Fruit fly (Drosophila melanogaster): Measurements from ENCODE around the gene CG42246.

The CG42246 gene

dm6 chrX:7382890-7383289, 28.8 kb downstream of the CG42246 start, which contains the start of gene CG42781:
Gene CG42781 (minus strand): TSS chrX:7382990.
- TF ChIP-seq noc (tag; optimal IDR thresholded peaks at IDR 0.05) = no peak

- TF ChIP-seq noc (tag; optimal IDR thresholded peaks at IDR 0.05) = no peak
Measured at dm6 chrX:7379569-7379968, 32.1 kb downstream of the CG42246 start.

dm6 chrX:7377840-7378239, 33.9 kb downstream of the CG42246 start, which contains the start of gene CheA7a:
Gene CheA7a (plus strand): TSS chrX:7378140.
- TF ChIP-seq noc (tag; optimal IDR thresholded peaks at IDR 0.05) = no peak

- TF ChIP-seq noc (tag; optimal IDR thresholded peaks at IDR 0.05) = no peak
Measured at dm6 chrX:7372475-7372874, 39.2 kb downstream of the CG42246 start.

- no peak for TF ChIP-seq noc (tag; optimal IDR thresholded peaks at IDR 0.05)
Measured at dm6 chrX:7368361-7368760, 43.3 kb downstream of the CG42246 start.

All from whole organism, larva.